Fruit fly (Drosophila melanogaster): ENCODE measurements around the gene CG3168.
A peak's percentile ranks its signal among the peaks of the same experiment; 100 is the strongest.

The CG3168 gene

dm6 chrX:6683635-6684499 lies 55.9 kb downstream of the CG3168 start, which contains the start of gene Pink1 (continued):
- TF ChIP-seq CG6813 (GFP tag; optimal IDR thresholded peaks at IDR 0.05) (no peak), CG9932 (GFP tag; IDR thresholded peaks at IDR 0.05) (no peak), exex (tag; optimal IDR thresholded peaks at IDR 0.05) (no peak), gsb-n (tag; optimal IDR thresholded peaks at IDR 0.05) (no peak), CG10543 (GFP tag; optimal IDR thresholded peaks at IDR 0.05) (peak; percentile 34), vfl (GFP tag; optimal IDR thresholded peaks at IDR 0.05) (no peak), CG3838 (GFP tag; optimal IDR thresholded peaks at IDR 0.05) (no peak), jumu (GFP tag; optimal IDR thresholded peaks at IDR 0.05) (no peak), Fer3 (tag; optimal IDR thresholded peaks at IDR 0.05) (no peak), zen2 (GFP tag; IDR thresholded peaks at IDR 0.05; ENCODE audit: partially characterized antibody) (no peak), HHEX (GFP tag; optimal IDR thresholded peaks at IDR 0.05) (no peak), Dll (GFP tag; IDR thresholded peaks at IDR 0.05; ENCODE audit: partially characterized antibody) (0 out of 4 replicates have a peak, but pooled peaks have one; percentile 50), ATbp (GFP tag; optimal IDR thresholded peaks at IDR 0.05) (no peak), CG7928 (GFP tag; optimal IDR thresholded peaks at IDR 0.05) (no peak), pho (GFP tag; optimal IDR thresholded peaks at IDR 0.05) (no peak), pfk (GFP tag; optimal IDR thresholded peaks at IDR 0.05) (peak; percentile 96), fu2 (GFP tag; optimal IDR thresholded peaks at IDR 0.05) (no peak), CG9797 (GFP tag; optimal IDR thresholded peaks at IDR 0.05) (peak; percentile 42), Eip74EF (GFP tag; optimal IDR thresholded peaks at IDR 0.05) (no peak), Lhr (GFP tag; optimal IDR thresholded peaks at IDR 0.05) (peak; percentile 1), CG17802 (tag; optimal IDR thresholded peaks at IDR 0.05) (no peak), Dbx (GFP tag; IDR thresholded peaks at IDR 0.05) (no peak), CG6175 (GFP tag; IDR thresholded peaks at IDR 0.05) (no peak), ro (GFP tag; IDR thresholded peaks at IDR 0.05) (no peak), jing (GFP tag; optimal IDR thresholded peaks at IDR 0.05) (no peak), Hr51 (GFP tag; optimal IDR thresholded peaks at IDR 0.05) (no peak), nerfin-1 (tag; optimal IDR thresholded peaks at IDR 0.05) (no peak), Dip3 (GFP tag; optimal IDR thresholded peaks at IDR 0.05) (no peak), CG8478 (optimal IDR thresholded peaks at IDR 0.05) (no peak), CG11093 (GFP tag; IDR thresholded peaks at IDR 0.05) (no peak), Dek (tag; optimal IDR thresholded peaks at IDR 0.05) (no peak), tin (GFP tag; optimal IDR thresholded peaks at IDR 0.05) (no peak), mirr (GFP tag; optimal IDR thresholded peaks at IDR 0.05) (no peak), CG3407 (GFP tag; optimal IDR thresholded peaks at IDR 0.05) (no peak), CG17186 (GFP tag; optimal IDR thresholded peaks at IDR 0.05) (no peak), CG1792 (GFP tag; optimal IDR thresholded peaks at IDR 0.05) (no peak), aop (GFP tag; IDR thresholded peaks at IDR 0.05) (no peak), Opbp (GFP tag; IDR thresholded peaks at IDR 0.05; ENCODE audit: partially characterized antibody) (peak; percentile 47; the same call in 1 of the 3 replicates), Hand (GFP tag; optimal IDR thresholded peaks at IDR 0.05) (no peak), jigr1 (GFP tag; IDR thresholded peaks at IDR 0.05) (no peak), zfh1 (GFP tag; IDR thresholded peaks at IDR 0.05) (no peak), gsb (GFP tag; IDR thresholded peaks at IDR 0.05) (no peak), stc (GFP tag; IDR thresholded peaks at IDR 0.05) (no peak), usp (GFP tag; optimal IDR thresholded peaks at IDR 0.05) (no peak), cas (GFP tag; IDR thresholded peaks at IDR 0.05) (no peak), Fer2 (tag; optimal IDR thresholded peaks at IDR 0.05) (no peak), bbx (GFP tag; IDR thresholded peaks at IDR 0.05; ENCODE audit: partially characterized antibody) (peak; percentile 47; the same call in 1 of the 2 replicates), lilli (GFP tag; optimal IDR thresholded peaks at IDR 0.05) (no peak), CHES-1-like (GFP tag; optimal IDR thresholded peaks at IDR 0.05) (no peak)

All from whole organism, embryonic.